Worm (Caenorhabditis elegans): ENCODE measurements around the gene Y60A3A.21.

DNA sequence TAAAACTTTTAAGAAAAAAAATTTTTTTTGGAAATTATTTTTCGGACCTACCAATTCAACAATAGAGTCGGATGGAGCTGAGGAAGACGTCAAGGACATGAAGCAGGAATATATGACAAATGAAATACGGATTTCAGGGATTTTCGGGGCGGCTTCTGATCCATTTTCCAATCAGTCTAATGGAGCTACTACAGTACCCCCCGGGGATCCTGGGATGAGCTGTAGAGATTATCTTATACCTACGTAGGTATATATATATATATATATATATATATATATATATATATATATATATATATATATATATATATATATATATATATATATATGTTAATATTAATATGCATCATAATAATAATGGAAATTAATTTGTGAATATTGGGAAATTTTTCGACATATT lies 52.3 kb downstream of the Y60A3A.21 start, which contains the start of gene ttx-1:
- TF ChIP-seq lin-39 (tag; optimal IDR thresholded peaks at IDR 0.05) (no peak), lin-15B (tag; optimal IDR thresholded peaks at IDR 0.05) (no peak), ama-1 (optimal IDR thresholded peaks at IDR 0.05) (no peak), fkh-10 (GFP tag; optimal IDR thresholded peaks at IDR 0.05) (no peak), nfya-1 (tag; optimal IDR thresholded peaks at IDR 0.05; ENCODE audit: insufficient read depth) (no peak), aly-2 (tag; optimal IDR thresholded peaks at IDR 0.05) (no peak), fos-1 (tag; optimal IDR thresholded peaks at IDR 0.05) (no peak), egl-27 (tag; optimal IDR thresholded peaks at IDR 0.05) (no peak), nhr-76 (tag; optimal IDR thresholded peaks at IDR 0.05) (no peak), jun-1 (tag; optimal IDR thresholded peaks at IDR 0.05) (no peak)
